Worm (Caenorhabditis elegans): ENCODE measurements around the gene T25C12.3.

T25C12.3 gene

ce11 chrX:11511231-11511630 lies 11.4 kb upstream of the T25C12.3 start, which contains the start of gene ccdc-149:
Gene ccdc-149 (minus strand): TSS chrX:11511451.
- no peak for TF ChIP-seq irx-1 (tag; optimal IDR thresholded peaks at IDR 0.05)
- TF ChIP-seq elt-2 (tag; optimal IDR thresholded peaks at IDR 0.05), result no peak
- no peak for TF ChIP-seq C16A3.4 (tag; optimal IDR thresholded peaks at IDR 0.05)
- no peak for TF ChIP-seq lir-3 (tag; optimal IDR thresholded peaks at IDR 0.05; ENCODE audit: poor library complexity)
- no peak for TF ChIP-seq unc-30 (tag; optimal IDR thresholded peaks at IDR 0.05)
- TF ChIP-seq nhr-237 (tag; optimal IDR thresholded peaks at IDR 0.05), result no peak
- TF ChIP-seq nhr-77 (tag; optimal IDR thresholded peaks at IDR 0.05), result no peak
- TF ChIP-seq nhr-76 (tag; optimal IDR thresholded peaks at IDR 0.05), result no peak
- TF ChIP-seq ces-1 (GFP tag; optimal IDR thresholded peaks at IDR 0.05), result no peak
- TF ChIP-seq tlp-1 (tag; optimal IDR thresholded peaks at IDR 0.05), result no peak
- TF ChIP-seq hlh-4 (tag; optimal IDR thresholded peaks at IDR 0.05), result no peak
- TF ChIP-seq isw-1 (GFP tag; IDR thresholded peaks at IDR 0.05), result no peak
- TF ChIP-seq hlh-17 (GFP tag; optimal IDR thresholded peaks at IDR 0.05; ENCODE audit: borderline replicate concordance), result no peak
- no peak for TF ChIP-seq egl-13 (tag; optimal IDR thresholded peaks at IDR 0.05)

DNA sequence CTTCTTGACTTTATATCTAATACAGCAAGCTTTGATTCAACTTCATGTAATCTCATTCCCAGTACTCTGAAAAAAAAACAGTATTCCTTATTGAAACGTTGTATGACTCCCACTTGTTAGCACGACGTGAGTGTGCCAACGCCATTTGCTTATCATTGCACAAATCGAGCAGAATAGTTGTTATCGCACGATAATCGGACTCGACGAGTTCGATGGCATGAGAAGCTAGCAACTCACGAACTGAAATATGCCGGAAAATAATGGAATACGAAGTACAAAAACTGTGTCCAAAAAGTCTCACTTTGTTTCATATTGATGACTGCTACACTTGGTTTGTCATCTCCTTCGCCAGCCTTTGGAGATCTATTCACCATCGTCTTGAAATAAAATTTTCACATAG lies 9.7 kb upstream of the T25C12.3 start:
- TF ChIP-seq pqm-1 (tag; optimal IDR thresholded peaks at IDR 0.05) (peak; percentile 17), lin-35 (GFP tag; optimal IDR thresholded peaks at IDR 0.05) (peak in 1 of 2 experiments; percentile 19), unc-62 (GFP tag; optimal IDR thresholded peaks at IDR 0.05) (no peak), lin-14 (GFP tag; optimal IDR thresholded peaks at IDR 0.05) (peak; percentile 18), elt-2 (tag; optimal IDR thresholded peaks at IDR 0.05) (peak; percentile 80), efl-1 (optimal IDR thresholded peaks at IDR 0.05) (no peak), efl-1 (GFP tag; optimal IDR thresholded peaks at IDR 0.05 in 1 of 2) (peak in 1 of 2 experiments; percentile 43)

DNA sequence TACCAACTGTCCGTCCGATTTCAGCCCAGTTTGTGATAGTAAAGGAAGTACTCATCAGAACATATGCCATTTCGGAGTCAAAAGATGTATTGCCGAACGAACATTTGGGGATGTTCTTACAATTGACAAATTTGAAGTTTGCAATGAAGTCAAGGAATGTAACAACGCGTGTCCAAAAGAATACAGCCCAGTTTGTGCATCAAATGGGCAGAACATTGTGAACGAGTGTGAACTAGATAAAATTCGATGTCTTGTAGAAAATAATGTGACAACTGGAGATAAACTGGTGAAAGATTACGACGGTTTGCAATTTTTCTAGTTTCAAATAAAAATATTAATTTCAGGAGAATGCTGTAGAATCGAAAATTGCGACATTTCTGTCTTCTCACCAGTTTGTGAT lies 8.0 kb upstream of the T25C12.3 start:
- no peak for TF ChIP-seq snpc-4 (tag; optimal IDR thresholded peaks at IDR 0.05)

DNA sequence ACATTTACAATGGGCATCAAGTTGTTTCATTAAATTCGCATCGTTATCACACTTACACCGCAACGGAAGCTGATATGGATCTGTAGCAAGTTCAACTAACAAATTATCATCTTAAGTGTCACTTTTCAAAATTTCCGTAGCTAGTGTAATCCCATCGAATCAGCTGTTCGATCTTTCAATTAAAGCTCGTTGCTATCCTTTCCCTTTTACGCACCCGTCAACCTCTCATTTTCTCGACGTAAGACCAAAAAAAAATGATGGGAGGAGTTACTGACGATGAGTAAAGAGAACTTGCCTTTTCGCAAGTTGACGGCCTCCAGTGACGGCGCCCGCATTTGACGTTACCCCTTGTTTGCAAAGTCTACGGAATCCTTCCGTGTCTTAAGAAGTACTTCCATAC lies 2.2 kb upstream of the T25C12.3 start, which contains the start of gene F29G6.1:
Gene F29G6.1, plus strand, starts transcription at position 301 of the 400 bp plus-strand sequence.
- TF ChIP-seq zag-1 (tag; optimal IDR thresholded peaks at IDR 0.05), result no peak
- TF ChIP-seq snpc-4 (tag; optimal IDR thresholded peaks at IDR 0.05), result no peak
- no peak for TF ChIP-seq jun-1 (tag; optimal IDR thresholded peaks at IDR 0.05)
- TF ChIP-seq rnt-1 (tag; optimal IDR thresholded peaks at IDR 0.05), result no peak

- TF ChIP-seq elt-2 (tag; optimal IDR thresholded peaks at IDR 0.05) (peak; percentile 34), lir-3 (tag; optimal IDR thresholded peaks at IDR 0.05; ENCODE audit: poor library complexity) (no peak), nhr-47 (tag; optimal IDR thresholded peaks at IDR 0.05) (no peak), lin-15B (tag; optimal IDR thresholded peaks at IDR 0.05) (no peak), sup-37 (GFP tag; optimal IDR thresholded peaks at IDR 0.05) (no peak)
Observed at ce11 chrX:11500589-11500988, 790 bp upstream of the T25C12.3 start.

DNA sequence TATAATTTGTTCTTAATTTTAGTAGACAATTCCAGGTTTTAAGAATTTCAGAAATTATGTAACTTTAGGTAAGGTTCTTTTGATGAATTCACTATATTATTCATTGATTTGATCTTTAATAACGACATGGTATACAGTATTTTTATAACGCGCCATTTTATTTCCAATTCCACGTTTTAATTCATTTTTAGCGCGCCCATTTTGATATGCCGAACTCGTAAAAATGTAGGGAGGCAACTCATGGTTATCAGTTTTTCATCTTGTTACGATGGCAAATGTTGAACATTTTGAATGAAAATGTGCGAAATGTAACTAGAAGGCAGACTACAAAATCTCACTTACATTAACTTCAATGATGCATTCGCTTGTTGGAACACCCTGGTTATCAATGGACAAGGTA lies 928 bp downstream of the T25C12.3 start:
- no peak for TF ChIP-seq unc-98 (GFP tag; IDR thresholded peaks at IDR 0.05)
- peak; percentile 23 for TF ChIP-seq elt-2 (tag; optimal IDR thresholded peaks at IDR 0.05)

- no peak for TF ChIP-seq F16B12.6 (tag; optimal IDR thresholded peaks at IDR 0.05)
- no peak for TF ChIP-seq fkh-10 (GFP tag; optimal IDR thresholded peaks at IDR 0.05)
Observed at ce11 chrX:11491835-11492234, 8.0 kb downstream of the T25C12.3 start.

DNA sequence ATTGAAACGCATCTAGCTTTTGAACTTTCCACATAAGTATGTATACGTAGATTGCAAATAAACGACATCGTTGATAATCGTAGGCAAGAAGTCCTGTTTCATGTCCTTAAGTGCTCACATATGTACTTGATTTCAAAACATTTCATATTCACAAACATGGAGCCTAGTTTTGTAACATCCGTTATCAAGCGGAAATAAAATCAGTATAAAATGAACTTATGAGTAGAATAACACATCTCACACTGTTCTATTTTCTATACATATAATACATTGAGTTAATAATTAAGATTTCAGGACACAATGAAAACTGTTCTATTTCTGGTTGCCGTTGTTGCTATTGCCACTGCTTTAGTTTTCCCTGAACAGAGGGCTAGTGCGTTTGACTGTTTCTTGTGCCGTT lies 10.0 kb downstream of the T25C12.3 start, which contains the start of gene spp-21:
Gene spp-21, plus strand, starts transcription at position 301 of the 400 bp plus-strand sequence.
- TF ChIP-seq lin-15B (tag; optimal IDR thresholded peaks at IDR 0.05) (no peak), efl-1 (optimal IDR thresholded peaks at IDR 0.05) (no peak), efl-1 (GFP tag; optimal IDR thresholded peaks at IDR 0.05 in 1 of 2) (no peak)
